Worm (Caenorhabditis elegans): ENCODE results near the gene F53A10.2.

The F53A10.2 gene

DNA sequence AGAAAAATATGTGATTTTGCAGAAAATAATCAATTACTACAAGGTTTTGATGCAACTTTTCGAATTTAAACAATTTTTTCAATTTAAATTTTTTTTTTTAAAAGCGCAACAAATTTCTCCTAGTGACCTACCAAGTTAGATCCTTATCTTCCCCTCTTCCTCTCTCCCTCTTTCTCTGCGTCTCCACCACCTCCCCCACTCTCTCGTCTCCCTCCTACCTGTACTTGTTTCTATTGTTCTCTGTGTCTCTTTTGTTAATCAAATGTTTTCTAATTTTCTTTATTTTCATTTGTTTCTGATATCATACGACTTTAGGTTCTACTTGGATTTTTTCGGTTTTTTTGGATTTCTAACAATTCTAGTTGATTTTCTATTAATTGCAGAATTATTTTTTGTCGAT lies 9.0 kb upstream of the F53A10.2 start (continued):
- TF ChIP-seq hpl-2 (GFP tag; optimal IDR thresholded peaks at IDR 0.05) (no peak), hlh-4 (tag; optimal IDR thresholded peaks at IDR 0.05) (no peak), ama-1 (optimal IDR thresholded peaks at IDR 0.05) (no peak), nhr-71 (tag; optimal IDR thresholded peaks at IDR 0.05) (no peak), fkh-10 (GFP tag; optimal IDR thresholded peaks at IDR 0.05) (no peak), dpl-1 (GFP tag; optimal IDR thresholded peaks at IDR 0.05) (no peak), nhr-90 (tag; optimal IDR thresholded peaks at IDR 0.05; ENCODE audit: poor library complexity) (peak; percentile 45), nhr-47 (tag; optimal IDR thresholded peaks at IDR 0.05) (no peak), pax-3 (tag; optimal IDR thresholded peaks at IDR 0.05) (no peak), alr-1 (tag; optimal IDR thresholded peaks at IDR 0.05; ENCODE audit: borderline replicate concordance) (no peak), efl-3 (GFP tag; optimal IDR thresholded peaks at IDR 0.05) (no peak), nhr-76 (tag; optimal IDR thresholded peaks at IDR 0.05) (no peak), irx-1 (tag; optimal IDR thresholded peaks at IDR 0.05) (no peak), ceh-8 (GFP tag; optimal IDR thresholded peaks at IDR 0.05) (no peak), mab-9 (GFP tag; IDR thresholded peaks at IDR 0.05) (no peak), zip-4 (GFP tag; optimal IDR thresholded peaks at IDR 0.05) (no peak), aha-1 (tag; optimal IDR thresholded peaks at IDR 0.05) (no peak), egl-13 (tag; optimal IDR thresholded peaks at IDR 0.05) (no peak), efl-1 (optimal IDR thresholded peaks at IDR 0.05) (peak in 1 of 2 experiments; percentile 26), efl-1 (GFP tag; optimal IDR thresholded peaks at IDR 0.05 in 1 of 2) (peak in 1 of 2 experiments; percentile 72), snu-23 (GFP tag; optimal IDR thresholded peaks at IDR 0.05) (no peak), nhr-12 (tag; optimal IDR thresholded peaks at IDR 0.05) (no peak), nhr-11 (tag; optimal IDR thresholded peaks at IDR 0.05) (no peak), C04F5.9 (tag; optimal IDR thresholded peaks at IDR 0.05) (no peak), F16B12.6 (tag; optimal IDR thresholded peaks at IDR 0.05) (no peak), ceh-90 (tag; optimal IDR thresholded peaks at IDR 0.05) (no peak)

DNA sequence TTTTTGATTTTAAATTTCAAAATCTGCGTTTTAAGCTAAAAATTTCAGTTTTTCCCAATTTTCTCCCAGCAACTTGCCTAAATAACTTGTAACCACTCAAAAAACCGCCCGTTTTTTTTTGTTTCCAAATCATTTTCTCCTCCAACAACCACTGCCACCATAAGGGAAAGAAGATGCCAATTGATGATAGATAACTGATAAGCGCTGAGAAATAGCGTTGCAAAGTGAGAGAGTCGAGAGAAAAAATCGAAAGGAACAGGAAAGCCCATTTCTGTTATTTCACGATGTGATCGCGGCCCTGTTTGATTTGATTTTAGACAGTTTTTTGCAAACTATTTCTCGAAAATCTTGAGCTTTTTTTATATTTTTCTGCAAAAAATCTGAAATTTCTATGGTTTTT lies 7.5 kb upstream of the F53A10.2 start:
- TF ChIP-seq fkh-8 (tag; optimal IDR thresholded peaks at IDR 0.05) (no peak), lin-14 (GFP tag; optimal IDR thresholded peaks at IDR 0.05) (peak; percentile 49), nhr-85 (tag) (peak; percentile 72), elt-2 (tag; optimal IDR thresholded peaks at IDR 0.05) (peak; percentile 54), aha-1 (tag; optimal IDR thresholded peaks at IDR 0.05) (no peak), elt-3 (tag; optimal IDR thresholded peaks at IDR 0.05) (peak in 4 of 6 experiments; percentile 26 to 71 (median 47)), unc-86 (tag; optimal IDR thresholded peaks at IDR 0.05) (no peak), egl-13 (tag; optimal IDR thresholded peaks at IDR 0.05) (no peak), C16A3.4 (tag; optimal IDR thresholded peaks at IDR 0.05) (no peak), pag-3 (tag; optimal IDR thresholded peaks at IDR 0.05; ENCODE audit: borderline replicate concordance, insufficient read depth) (peak; percentile 76), blmp-1 (tag; optimal IDR thresholded peaks at IDR 0.05) (peak; percentile 95), mep-1 (tag; optimal IDR thresholded peaks at IDR 0.05) (no peak)

DNA sequence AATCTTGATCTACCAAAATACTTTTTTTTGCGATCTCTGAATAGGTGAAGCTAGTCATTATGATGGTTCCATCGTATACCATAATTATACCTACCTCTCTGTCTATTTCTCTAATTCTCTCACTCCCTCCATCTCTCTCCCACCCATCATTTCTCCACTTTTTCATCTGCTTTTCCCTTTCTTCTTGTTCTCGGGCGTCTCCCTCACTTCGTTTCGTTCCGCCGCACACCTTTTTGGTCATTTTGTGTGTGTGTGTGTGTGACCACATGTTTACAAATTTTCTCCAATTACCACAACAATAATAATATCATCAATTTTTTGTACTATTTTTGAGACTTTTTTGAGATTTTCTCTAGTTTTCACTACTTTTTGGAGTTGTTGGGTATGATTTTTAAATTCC lies 5.3 kb upstream of the F53A10.2 start:
- TF ChIP-seq blmp-1 (tag; optimal IDR thresholded peaks at IDR 0.05) (peak; percentile 93), zag-1 (tag; optimal IDR thresholded peaks at IDR 0.05) (no peak), Y116A8C.19 (tag; optimal IDR thresholded peaks at IDR 0.05; ENCODE audit: borderline replicate concordance) (no peak)

DNA sequence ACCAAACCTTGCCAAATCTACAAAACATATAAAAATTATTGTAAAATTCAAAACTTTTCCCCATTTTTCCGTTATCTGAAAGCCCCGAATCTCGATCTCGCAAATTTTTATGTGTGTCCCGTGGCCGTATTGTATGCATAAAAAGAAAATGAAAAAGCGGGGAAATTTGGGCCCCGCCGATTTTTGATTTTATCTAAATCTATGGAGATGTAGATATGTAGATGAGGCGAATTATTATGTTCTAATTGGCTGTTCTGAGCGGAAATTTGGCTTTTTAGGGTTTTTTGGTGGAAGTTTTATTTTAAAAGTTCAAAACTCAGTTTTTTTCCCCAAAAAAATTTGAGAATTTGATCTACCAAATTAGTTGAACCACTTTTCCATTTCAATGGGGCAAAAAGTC lies 1.0 kb upstream of the F53A10.2 start:
- TF ChIP-seq skn-1 (tag; optimal IDR thresholded peaks at IDR 0.05) (no peak), unc-130 (tag; optimal IDR thresholded peaks at IDR 0.05) (no peak), lin-13 (GFP tag; optimal IDR thresholded peaks at IDR 0.05) (no peak), fos-1 (tag; optimal IDR thresholded peaks at IDR 0.05) (no peak), nhr-85 (tag) (no peak), efl-3 (GFP tag; optimal IDR thresholded peaks at IDR 0.05) (no peak), nhr-28 (tag; optimal IDR thresholded peaks at IDR 0.05) (no peak), lin-39 (tag; optimal IDR thresholded peaks at IDR 0.05) (no peak)

Measured in whole organism, L1 larva.